Worm (Caenorhabditis elegans) whole organism, L2 larva: ENCODE results near the gene mcm-5.

ENCODE experiments used
- C34F6.9 ChIP-seq: fragments of 150-350 bp; optimal IDR thresholded peaks from 2 replicates; lab custom pipeline; 2014; ENCODE audit warnings: missing biosample characterization, missing genetic modification characterization
- F13H6.1 ChIP-seq: sonication (generic microtip); optimal IDR thresholded peaks from 2 replicates; lab custom pipeline; 2016; ENCODE audit warnings: missing genetic modification characterization, missing compliant biosample characterization
- Y55F3AM.14 ChIP-seq: fragments of 200-800 bp; sonication (Bioruptor generic); optimal IDR thresholded peaks from 2 replicates; lab custom pipeline; 2018; ENCODE audit warnings: mild to moderate bottlenecking, missing genetic modification characterization, missing compliant biosample characterization
- ZK546.5 ChIP-seq: sonication (generic microtip); optimal IDR thresholded peaks from 2 replicates; lab custom pipeline; 2017; ENCODE audit warnings: missing biosample characterization, missing genetic modification characterization
- alr-1 ChIP-seq: fragments of 150-350 bp; optimal IDR thresholded peaks from 2 replicates; lab custom pipeline; 2014; ENCODE audit warnings: missing biosample characterization, missing genetic modification characterization
- aly-2 ChIP-seq: fragments of 150-350 bp; optimal IDR thresholded peaks from 2 replicates; lab custom pipeline; 2014; ENCODE audit warnings: missing biosample characterization, missing genetic modification characterization
- ama-1 ChIP-seq: fragments of 150-350 bp; optimal IDR thresholded peaks from 2 replicates; lab custom pipeline; 2018; ENCODE audit warnings: inconsistent platforms
- blmp-1 ChIP-seq: sonication (generic microtip); optimal IDR thresholded peaks from 2 replicates; lab custom pipeline; 2017; ENCODE audit warnings: missing genetic modification characterization, mild to moderate bottlenecking, missing compliant biosample characterization, antibody characterized with exemption, moderate library complexity; ENCODE audit not compliant: insufficient read depth
- ceh-16 ChIP-seq: fragments of 150-350 bp; optimal IDR thresholded peaks from 2 replicates; lab custom pipeline; 2014; ENCODE audit warnings: missing biosample characterization, missing genetic modification characterization
- crh-2 ChIP-seq: sonication (generic microtip); optimal IDR thresholded peaks from 2 replicates; lab custom pipeline; 2017; ENCODE audit warnings: missing biosample characterization, missing genetic modification characterization
- dmd-4 ChIP-seq: sonication (generic microtip); optimal IDR thresholded peaks from 2 replicates; lab custom pipeline; 2017; ENCODE audit warnings: missing biosample characterization, missing genetic modification characterization
- egl-27 ChIP-seq: sonication (generic microtip); optimal IDR thresholded peaks from 3 replicates; lab custom pipeline; 2017; ENCODE audit warnings: missing biosample characterization, missing genetic modification reagents, missing genetic modification characterization
- elt-1 ChIP-seq: fragments of 150-350 bp; optimal IDR thresholded peaks from 2 replicates; lab custom pipeline; 2014; ENCODE audit warnings: missing biosample characterization, missing genetic modification characterization
- elt-3 ChIP-seq: sonication (generic microtip); optimal IDR thresholded peaks from 2 replicates; lab custom pipeline; 2017; ENCODE audit warnings: missing biosample characterization, missing genetic modification characterization
- fos-1 ChIP-seq: fragments of 150-350 bp; optimal IDR thresholded peaks from 2 replicates; lab custom pipeline; 2014; ENCODE audit warnings: missing biosample characterization, missing genetic modification characterization
- gmeb-1 ChIP-seq: fragments of 150-350 bp; optimal IDR thresholded peaks from 2 replicates; lab custom pipeline; 2014; ENCODE audit warnings: missing biosample characterization, missing genetic modification characterization
- lin-13 ChIP-seq: fragments of 150-350 bp; optimal IDR thresholded peaks from 2 replicates; lab custom pipeline; 2014; ENCODE audit warnings: missing biosample characterization, missing genetic modification reagents, missing genetic modification characterization
- lin-39 ChIP-seq: fragments of 150-350 bp; optimal IDR thresholded peaks from 2 replicates; lab custom pipeline; 2014; ENCODE audit warnings: missing biosample characterization, missing genetic modification reagents, missing genetic modification characterization
- lsy-2 ChIP-seq, 2 experiments: fragments of 150-350 bp in 1 of 2; sonication (generic microtip) in 1 of 2; optimal IDR thresholded peaks; 2 replicates each; lab custom pipeline; 2014 to 2017; ENCODE audit warnings: missing biosample characterization in 2 of 2, missing genetic modification characterization in 2 of 2
- mab-5 ChIP-seq: fragments of 150-350 bp; optimal IDR thresholded peaks from 2 replicates; lab custom pipeline; 2014; ENCODE audit warnings: missing biosample characterization, missing genetic modification characterization
- mbf-1 ChIP-seq: sonication (generic microtip); optimal IDR thresholded peaks from 2 replicates; lab custom pipeline; 2017; ENCODE audit warnings: missing biosample characterization, missing genetic modification characterization
- mdl-1 ChIP-seq, 2 experiments: fragments of 150-350 bp in 1 of 2; sonication (generic microtip) in 1 of 2; optimal IDR thresholded peaks; 2 replicates each; lab custom pipeline; 2017; ENCODE audit warnings: missing biosample characterization in 2 of 2, missing genetic modification characterization in 2 of 2
- nhr-10 ChIP-seq: sonication (generic microtip); optimal IDR thresholded peaks from 2 replicates; lab custom pipeline; 2017; ENCODE audit warnings: missing biosample characterization, missing genetic modification characterization
- nhr-11 ChIP-seq: fragments of 150-350 bp; optimal IDR thresholded peaks from 2 replicates; lab custom pipeline; 2014; ENCODE audit warnings: missing biosample characterization, missing genetic modification characterization
- nhr-12 ChIP-seq: fragments of 150-350 bp; optimal IDR thresholded peaks from 2 replicates; lab custom pipeline; 2014; ENCODE audit warnings: missing biosample characterization, missing genetic modification characterization
- nhr-129 ChIP-seq: fragments of 150-350 bp; optimal IDR thresholded peaks from 2 replicates; lab custom pipeline; 2014; ENCODE audit warnings: missing biosample characterization, missing genetic modification characterization
- nhr-21 ChIP-seq: fragments of 150-350 bp; optimal IDR thresholded peaks from 2 replicates; lab custom pipeline; 2014; ENCODE audit warnings: missing biosample characterization, missing genetic modification characterization
- nhr-23 ChIP-seq: fragments of 150-350 bp; optimal IDR thresholded peaks from 2 replicates; lab custom pipeline; 2014; ENCODE audit warnings: missing biosample characterization, missing genetic modification reagents, missing genetic modification characterization
- nhr-237 ChIP-seq: fragments of 150-350 bp; optimal IDR thresholded peaks from 2 replicates; lab custom pipeline; 2014; ENCODE audit warnings: missing biosample characterization, missing genetic modification characterization
- nhr-25 ChIP-seq: fragments of 150-350 bp; sonication (generic microtip); optimal IDR thresholded peaks from 3 replicates; lab custom pipeline; 2014; ENCODE audit warnings: missing biosample characterization, missing genetic modification characterization
- nhr-6 ChIP-seq: fragments of 150-350 bp; optimal IDR thresholded peaks from 2 replicates; lab custom pipeline; 2014; ENCODE audit warnings: missing biosample characterization, missing genetic modification characterization
- peb-1 ChIP-seq: fragments of 150-350 bp; optimal IDR thresholded peaks from 2 replicates; lab custom pipeline; 2014; ENCODE audit warnings: missing biosample characterization, missing genetic modification characterization
- sem-4 ChIP-seq: fragments of 150-350 bp; optimal IDR thresholded peaks from 2 replicates; lab custom pipeline; 2014; ENCODE audit warnings: missing biosample characterization, missing genetic modification reagents, missing genetic modification characterization
- sma-3 ChIP-seq: sonication (generic microtip); optimal IDR thresholded peaks from 2 replicates; lab custom pipeline; 2016; ENCODE audit warnings: missing genetic modification reagents, missing genetic modification characterization, missing compliant biosample characterization
- sma-9 ChIP-seq, 2 experiments: fragments of 150-350 bp in 1 of 2; sonication (generic microtip) in 1 of 2; optimal IDR thresholded peaks; 2 replicates each; lab custom pipeline; 2014 to 2016; ENCODE audit warnings: missing genetic modification characterization in 2 of 2, mild to moderate bottlenecking in 1 of 2, missing biosample characterization in 1 of 2, missing compliant biosample characterization in 1 of 2, missing genetic modification reagents in 1 of 2, moderate library complexity in 1 of 2
- snpc-4 ChIP-seq: fragments of 150-350 bp; optimal IDR thresholded peaks from 2 replicates; lab custom pipeline; 2014; ENCODE audit warnings: missing biosample characterization, missing genetic modification characterization
- unc-39 ChIP-seq: fragments of 150-350 bp; optimal IDR thresholded peaks from 2 replicates; lab custom pipeline; 2014; ENCODE audit warnings: missing biosample characterization, missing genetic modification characterization
- unc-55 ChIP-seq: fragments of 150-350 bp; sonication (generic microtip); optimal IDR thresholded peaks from 3 replicates; lab custom pipeline; 2014; ENCODE audit warnings: missing biosample characterization, missing genetic modification reagents, missing genetic modification characterization
- zag-1 ChIP-seq: fragments of 150-350 bp; optimal IDR thresholded peaks from 2 replicates; lab custom pipeline; 2014; ENCODE audit warnings: missing biosample characterization, missing genetic modification characterization
- ztf-11 ChIP-seq: sonication (generic microtip); optimal IDR thresholded peaks from 2 replicates; lab custom pipeline; 2017; ENCODE audit warnings: missing biosample characterization, missing genetic modification characterization
- ztf-4 ChIP-seq: fragments of 150-350 bp; optimal IDR thresholded peaks from 2 replicates; lab custom pipeline; 2014; ENCODE audit warnings: missing biosample characterization, missing genetic modification characterization

Gene mcm-5

DNA sequence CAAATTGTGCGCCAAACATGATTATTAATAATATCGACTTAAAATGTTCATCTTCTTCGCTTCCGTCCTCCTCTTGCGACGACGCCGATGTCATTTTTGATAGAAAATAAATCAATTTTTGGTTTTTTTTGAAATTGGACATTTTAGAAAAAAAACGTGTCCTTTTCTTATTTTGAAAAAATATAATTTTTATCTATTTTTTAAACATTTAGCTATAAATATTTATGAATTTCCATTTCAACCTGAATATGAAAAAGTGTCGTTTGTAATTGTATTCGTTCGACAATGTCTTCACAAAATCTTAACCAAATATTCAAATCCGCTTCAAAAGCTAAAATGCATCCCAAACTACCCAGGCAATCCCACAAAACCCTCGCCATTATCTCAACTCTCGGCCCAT lies 3.7 kb downstream of the mcm-5 start, which contains the start of gene R10E4.3:
Gene R10E4.3, minus strand, starts transcription at position 101 of the 400 bp plus-strand sequence.
- TF ChIP-seq elt-1 (tag; lab: Kevin White, UChicago) (no peak), mdl-1 (tag; optimal IDR thresholded peaks at IDR 0.05; lab: Kevin White, UChicago) (no peak), unc-39 (tag; lab: Kevin White, UChicago) (no peak), nhr-23 (no peak), mab-5 (tag; lab: Kevin White, UChicago) (no peak), snpc-4 (tag; lab: Kevin White, UChicago) (no peak)

- peak; percentile 82 for TF ChIP-seq nhr-129 (tag; lab: Kevin White, UChicago)
- TF ChIP-seq blmp-1, result peak; percentile 79
- TF ChIP-seq sem-4, result peak; percentile 58
- TF ChIP-seq dmd-4, result no peak
- TF ChIP-seq ZK546.5 (tag; lab: Kevin White, UChicago), result no peak
- TF ChIP-seq lsy-2 (tag; optimal IDR thresholded peaks at IDR 0.05; lab: Kevin White, UChicago), result peak in 1 of 2 experiments; percentile 85
- TF ChIP-seq C34F6.9 (tag; lab: Kevin White, UChicago), result peak; percentile 56
- peak; percentile 79 for TF ChIP-seq fos-1 (tag; lab: Kevin White, UChicago)
- TF ChIP-seq zag-1 (tag; lab: Kevin White, UChicago), result no peak
- peak; percentile 87 for TF ChIP-seq nhr-21
- peak; percentile 62 for TF ChIP-seq Y55F3AM.14 (GFP tag; lab: Kevin White, UChicago)
- TF ChIP-seq nhr-25 (tag; lab: Kevin White, UChicago), result peak; percentile 95
- peak; percentile 38 for TF ChIP-seq lin-13
- peak; percentile 93 for TF ChIP-seq F13H6.1 (tag; lab: Kevin White, UChicago)
- peak; percentile 58 for TF ChIP-seq gmeb-1 (tag; lab: Kevin White, UChicago)
- TF ChIP-seq sma-3 (GFP tag; lab: Kevin White, UChicago), result peak; percentile 97
- TF ChIP-seq mbf-1 (tag; lab: Kevin White, UChicago), result no peak
- peak; percentile 13 for TF ChIP-seq mab-5 (tag; lab: Kevin White, UChicago)
- peak; percentile 30 for TF ChIP-seq snpc-4 (tag; lab: Kevin White, UChicago)
- peak; percentile 73 for TF ChIP-seq crh-2 (tag; lab: Kevin White, UChicago)
- TF ChIP-seq sma-9 (GFP tag; optimal IDR thresholded peaks at IDR 0.05; lab: Kevin White, UChicago), result peak; percentile 93
- no peak for TF ChIP-seq sma-9 (tag; optimal IDR thresholded peaks at IDR 0.05; lab: Kevin White, UChicago)
- peak in 1 of 2 experiments; percentile 82 for TF ChIP-seq mdl-1 (tag; optimal IDR thresholded peaks at IDR 0.05; lab: Kevin White, UChicago)
- TF ChIP-seq nhr-10, result no peak
- TF ChIP-seq ceh-16 (tag; lab: Kevin White, UChicago), result peak; percentile 90
- no peak for TF ChIP-seq nhr-12 (tag; lab: Kevin White, UChicago)
- peak; percentile 41 for TF ChIP-seq nhr-6 (tag; lab: Kevin White, UChicago)
- TF ChIP-seq egl-27 (tag; lab: Kevin White, UChicago), result peak; percentile 72
- TF ChIP-seq nhr-23, result no peak
- TF ChIP-seq, all 48 proteins: peak for 21
Measured at ce11 chrIII:4284732-4285165, 6.3 kb downstream of the mcm-5 start.

DNA sequence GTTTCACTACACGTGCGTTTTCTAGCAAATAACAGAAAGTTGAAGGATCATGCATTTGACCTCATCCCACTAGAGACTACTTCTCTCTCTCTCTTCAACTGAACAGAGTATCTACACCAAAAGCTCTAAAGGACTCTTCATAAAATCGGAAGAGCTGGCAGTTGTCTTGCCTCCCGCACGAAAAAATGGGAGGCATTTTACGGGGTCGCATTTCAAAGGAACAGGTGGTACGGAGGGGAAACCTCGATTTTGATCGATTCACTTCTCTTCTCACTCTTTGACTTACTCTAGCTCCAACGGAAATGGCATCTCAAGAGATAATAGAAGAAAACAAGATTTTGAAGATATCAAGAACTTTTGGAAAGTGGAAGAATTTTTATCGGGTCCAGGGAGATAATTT lies 7.9 kb downstream of the mcm-5 start:
- TF ChIP-seq F13H6.1 (tag; lab: Kevin White, UChicago), result peak; percentile 90
- TF ChIP-seq nhr-129 (tag; lab: Kevin White, UChicago), result peak; percentile 68
- TF ChIP-seq ceh-16 (tag; lab: Kevin White, UChicago), result no peak
- TF ChIP-seq ztf-4, result peak; percentile 21
- TF ChIP-seq sem-4, result no peak
- TF ChIP-seq crh-2 (tag; lab: Kevin White, UChicago), result no peak
- peak in 1 of 2 experiments; percentile 41 for TF ChIP-seq lsy-2 (tag; optimal IDR thresholded peaks at IDR 0.05; lab: Kevin White, UChicago)
- TF ChIP-seq nhr-23, result no peak
- peak; percentile 35 for TF ChIP-seq C34F6.9 (tag; lab: Kevin White, UChicago)
- TF ChIP-seq aly-2, result no peak
- TF ChIP-seq egl-27 (tag; lab: Kevin White, UChicago), result peak; percentile 44
- TF ChIP-seq alr-1 (tag; lab: Kevin White, UChicago), result no peak
- peak; percentile 80 for TF ChIP-seq sma-9 (GFP tag; optimal IDR thresholded peaks at IDR 0.05; lab: Kevin White, UChicago)
- no peak for TF ChIP-seq sma-9 (tag; optimal IDR thresholded peaks at IDR 0.05; lab: Kevin White, UChicago)
- TF ChIP-seq ZK546.5 (tag; lab: Kevin White, UChicago), result no peak
- no peak for TF ChIP-seq mbf-1 (tag; lab: Kevin White, UChicago)
- TF ChIP-seq zag-1 (tag; lab: Kevin White, UChicago), result no peak

ce11 chrIII:4281955-4282618 lies 9.0 kb downstream of the mcm-5 start:
- TF ChIP-seq mab-5 (tag; lab: Kevin White, UChicago), result peak; percentile 93
- peak; percentile 66 for TF ChIP-seq nhr-10
- TF ChIP-seq ztf-11 (tag; lab: Kevin White, UChicago), result peak; percentile 55
- TF ChIP-seq blmp-1, result peak; percentile 82
- TF ChIP-seq elt-3, result no peak
- TF ChIP-seq mdl-1 (tag; optimal IDR thresholded peaks at IDR 0.05; lab: Kevin White, UChicago), result peak; percentile 94 to 97
- TF ChIP-seq C34F6.9 (tag; lab: Kevin White, UChicago), result peak; percentile 96
- TF ChIP-seq peb-1 (tag; lab: Kevin White, UChicago), result peak; percentile 90
- peak; percentile 99 for TF ChIP-seq sem-4
- TF ChIP-seq nhr-237 (tag; lab: Kevin White, UChicago), result peak; percentile 58
- TF ChIP-seq aly-2, result no peak
- peak; percentile 98 for TF ChIP-seq egl-27 (tag; lab: Kevin White, UChicago)
- TF ChIP-seq nhr-11 (tag; lab: Kevin White, UChicago), result peak; percentile 70
- TF ChIP-seq lin-13, result peak; percentile 94
- peak; percentile 96 for TF ChIP-seq nhr-129 (tag; lab: Kevin White, UChicago)
- peak; percentile 95 for TF ChIP-seq zag-1 (tag; lab: Kevin White, UChicago)
- TF ChIP-seq unc-55 (GFP tag; lab: Kevin White, UChicago), result peak; percentile 87
- peak; percentile 99 for TF ChIP-seq Y55F3AM.14 (GFP tag; lab: Kevin White, UChicago)
- TF ChIP-seq gmeb-1 (tag; lab: Kevin White, UChicago), result peak; percentile 78
- TF ChIP-seq sma-3 (GFP tag; lab: Kevin White, UChicago), result peak; percentile 99
- TF ChIP-seq lsy-2 (tag; optimal IDR thresholded peaks at IDR 0.05; lab: Kevin White, UChicago), result peak; percentile 86 to 95
- no peak for TF ChIP-seq ama-1
- peak; percentile 69 for TF ChIP-seq lin-39
- TF ChIP-seq mbf-1 (tag; lab: Kevin White, UChicago), result no peak
